Worm (Caenorhabditis elegans): ENCODE data around the gene sad-1.

ce11 chrX:13442446-13442845, 58.0 kb downstream of the sad-1 start:
- peak; percentile 23 for TF ChIP-seq sptf-1 (tag; optimal IDR thresholded peaks at IDR 0.05)
- TF ChIP-seq blmp-1 (tag; optimal IDR thresholded peaks at IDR 0.05), result no peak
- TF ChIP-seq ztf-11 (tag; optimal IDR thresholded peaks at IDR 0.05), result no peak
- TF ChIP-seq pha-4 (tag; optimal IDR thresholded peaks at IDR 0.05), result no peak
- TF ChIP-seq ces-1 (GFP tag; optimal IDR thresholded peaks at IDR 0.05), result peak; percentile 32
- peak; percentile 21 for TF ChIP-seq ceh-83 (GFP tag; optimal IDR thresholded peaks at IDR 0.05)
- TF ChIP-seq snpc-4 (tag; optimal IDR thresholded peaks at IDR 0.05), result no peak
- no peak for TF ChIP-seq unc-39 (tag; optimal IDR thresholded peaks at IDR 0.05)
- TF ChIP-seq elt-3 (tag; optimal IDR thresholded peaks at IDR 0.05), result no peak
- TF ChIP-seq unc-120 (tag; optimal IDR thresholded peaks at IDR 0.05; ENCODE audit: poor library complexity, severe bottlenecking), result no peak
- TF ChIP-seq nhr-12 (tag; optimal IDR thresholded peaks at IDR 0.05), result no peak
- TF ChIP-seq unc-62 (GFP tag; optimal IDR thresholded peaks at IDR 0.05), result no peak
- no peak for TF ChIP-seq lin-13 (tag; optimal IDR thresholded peaks at IDR 0.05)
- no peak for TF ChIP-seq zip-8 (tag; optimal IDR thresholded peaks at IDR 0.05)
